Worm (Caenorhabditis elegans) whole organism, young adult: ENCODE results near the gene gtl-1.
A peak's percentile ranks its signal among the peaks of the same experiment; 100 is the strongest.

Experiments used
- B0035.1 ChIP-seq: sonication (generic microtip); optimal IDR thresholded peaks from 2 replicates; lab custom pipeline; 2016; ENCODE audit warnings: missing genetic modification characterization, mild to moderate bottlenecking, missing compliant biosample characterization, missing genotype, missing genetic modification reagents
- B0261.1 ChIP-seq: sonication (generic microtip); optimal IDR thresholded peaks from 2 replicates; lab custom pipeline; 2016; ENCODE audit warnings: mild to moderate bottlenecking, missing genetic modification characterization, moderate library complexity, missing compliant biosample characterization
- C17E4.6 ChIP-seq: fragments of 200-800 bp; sonication (Bioruptor generic); IDR thresholded peaks from 2 replicates; pipeline ENCODE4 v1.3.6; 2022; ENCODE audit warnings: missing genetic modification reagents, missing genetic modification characterization, missing compliant biosample characterization
- F52B5.7 ChIP-seq: sonication (generic microtip); optimal IDR thresholded peaks from 2 replicates; lab custom pipeline; 2016; ENCODE audit warnings: mild to moderate bottlenecking, missing genetic modification characterization, missing compliant biosample characterization
- K11D2.4 ChIP-seq: fragments of 200-800 bp; sonication (Bioruptor generic); IDR thresholded peaks from 2 replicates; pipeline ENCODE4 v1.3.6; 2022; ENCODE audit warnings: missing genetic modification reagents, missing genetic modification characterization, missing compliant biosample characterization
- K12H6.12 ChIP-seq: fragments of 200-800 bp; sonication (Bioruptor generic); optimal IDR thresholded peaks from 2 replicates; lab custom pipeline; 2018; ENCODE audit warnings: mild to moderate bottlenecking, missing genetic modification characterization, missing compliant biosample characterization
- Y53F4B.3 ChIP-seq: fragments of 200-800 bp; sonication (Bioruptor generic); IDR thresholded peaks from 2 replicates; pipeline ENCODE4 v1.3.6; 2022; ENCODE audit warnings: missing genetic modification reagents, missing genetic modification characterization, missing compliant biosample characterization
- Y95B8A.8 ChIP-seq: fragments of 200-800 bp; sonication (Bioruptor generic); IDR thresholded peaks from 2 replicates; pipeline ENCODE4 v1.3.6; 2022; ENCODE audit warnings: missing genetic modification reagents, missing genetic modification characterization, missing compliant biosample characterization
- ama-1 ChIP-seq, 3 experiments: fragments of 150-350 bp in 1 of 3; sonication (generic microtip) in 2 of 3; optimal IDR thresholded peaks; 2 replicates each; lab custom pipeline; 2014 to 2018; ENCODE audit warnings: missing biosample characterization in 2 of 3, missing genetic modification characterization in 2 of 3, missing genetic modification reagents in 2 of 3
- attf-6 ChIP-seq: fragments of 200-800 bp; sonication (Bioruptor generic); IDR thresholded peaks from 2 replicates; pipeline ENCODE4 v1.3.6; 2022; ENCODE audit warnings: missing genetic modification reagents, missing genetic modification characterization, missing compliant biosample characterization
- ccch-3 ChIP-seq: fragments of 200-800 bp; sonication (Bioruptor generic); optimal IDR thresholded peaks from 2 replicates; lab custom pipeline; 2018; ENCODE audit warnings: mild to moderate bottlenecking, missing genetic modification characterization, missing compliant biosample characterization
- cebp-1 ChIP-seq, 2 experiments: fragments of 200-800 bp in 1 of 2; sonication (Bioruptor generic) in 1 of 2; sonication (generic microtip) in 1 of 2; IDR thresholded peaks in 1 of 2; optimal IDR thresholded peaks in 1 of 2; 2 replicates each; pipeline versions ENCODE4 v1.3.6 to Lab custom; 2017 to 2022; ENCODE audit warnings: missing compliant biosample characterization in 2 of 2, missing genetic modification characterization in 2 of 2, mild to moderate bottlenecking in 1 of 2, missing genetic modification reagents in 1 of 2, moderate library complexity in 1 of 2
- cebp-2 ChIP-seq: fragments of 200-800 bp; sonication (Bioruptor generic); IDR thresholded peaks from 2 replicates; pipeline ENCODE4 v1.3.6; 2022; ENCODE audit warnings: missing genetic modification characterization, missing compliant biosample characterization
- ceh-27 ChIP-seq: fragments of 200-800 bp; sonication (Bioruptor generic); optimal IDR thresholded peaks from 2 replicates; lab custom pipeline; 2018; ENCODE audit warnings: mild to moderate bottlenecking, missing genetic modification characterization, moderate library complexity, missing compliant biosample characterization
- die-1 ChIP-seq: sonication (generic microtip); optimal IDR thresholded peaks from 2 replicates; lab custom pipeline; 2016; ENCODE audit warnings: missing genotype, mild to moderate bottlenecking, missing genetic modification characterization, missing compliant biosample characterization
- egl-18 ChIP-seq: fragments of 200-800 bp; sonication (Bioruptor generic); IDR thresholded peaks from 2 replicates; pipeline ENCODE4 v1.3.6; 2022; ENCODE audit warnings: missing genetic modification reagents, missing genetic modification characterization, missing compliant biosample characterization
- gei-17 ChIP-seq: fragments of 200-800 bp; sonication (Bioruptor generic); optimal IDR thresholded peaks from 2 replicates; lab custom pipeline; 2018; ENCODE audit warnings: mild to moderate bottlenecking, missing genetic modification characterization, missing compliant biosample characterization
- hmg-20 ChIP-seq: fragments of 200-800 bp; sonication (Bioruptor generic); IDR thresholded peaks from 2 replicates; pipeline ENCODE4 v1.3.6; 2022; ENCODE audit warnings: missing genetic modification reagents, missing genetic modification characterization, missing compliant biosample characterization
- hrde-1 ChIP-seq: sonication (generic microtip); optimal IDR thresholded peaks from 2 replicates; lab custom pipeline; 2016; ENCODE audit warnings: missing genetic modification characterization, mild to moderate bottlenecking, missing compliant biosample characterization, moderate library complexity, missing genotype, missing genetic modification reagents, borderline replicate concordance
- lag-1 ChIP-seq: fragments of 200-800 bp; sonication (Bioruptor generic); IDR thresholded peaks from 2 replicates; pipeline ENCODE4 v1.3.6; 2022; ENCODE audit warnings: missing genetic modification reagents, missing genetic modification characterization, missing compliant biosample characterization
- let-607 ChIP-seq, 2 experiments: fragments of 200-800 bp in 1 of 2; sonication (Bioruptor generic) in 1 of 2; sonication (generic microtip) in 1 of 2; optimal IDR thresholded peaks; 2 replicates each; lab custom pipeline; 2016 to 2018; ENCODE audit warnings: mild to moderate bottlenecking in 2 of 2, missing compliant biosample characterization in 2 of 2, missing genetic modification characterization in 2 of 2, moderate library complexity in 2 of 2, missing genotype in 1 of 2
- madf-8 ChIP-seq: fragments of 200-800 bp; sonication (Bioruptor generic); conservative IDR thresholded peaks from 2 replicates; pipeline ENCODE4 v1.3.6; 2022; ENCODE audit warnings: missing genetic modification reagents, missing genetic modification characterization, missing compliant biosample characterization
- nfya-1 ChIP-seq: sonication (generic microtip); optimal IDR thresholded peaks from 2 replicates; lab custom pipeline; 2017; ENCODE audit warnings: antibody characterized with exemption, missing compliant biosample characterization, missing genetic modification characterization, borderline replicate concordance; ENCODE audit not compliant: insufficient read depth
- nhr-80 ChIP-seq: sonication (generic microtip); optimal IDR thresholded peaks from 2 replicates; lab custom pipeline; 2016; ENCODE audit warnings: missing genetic modification characterization, missing compliant biosample characterization
- pha-4 ChIP-seq: fragments of 150-350 bp; sonication (generic microtip); optimal IDR thresholded peaks from 2 replicates; lab custom pipeline; 2014; ENCODE audit warnings: missing biosample characterization, missing genetic modification reagents, missing genetic modification characterization
- sdz-38 ChIP-seq: sonication (generic microtip); optimal IDR thresholded peaks from 2 replicates; lab custom pipeline; 2016; ENCODE audit warnings: missing genotype, missing genetic modification characterization, missing compliant biosample characterization
- snpc-3.4 ChIP-seq: sonication (generic microtip); optimal IDR thresholded peaks from 2 replicates; lab custom pipeline; 2017; ENCODE audit warnings: missing genetic modification characterization, mild to moderate bottlenecking, missing compliant biosample characterization, antibody characterized with exemption, moderate library complexity, missing genotype, missing genetic modification reagents
- snpc-4 ChIP-seq, 5 experiments: fragments of 150-350 bp in 1 of 5; sonication (generic microtip) in 4 of 5; optimal IDR thresholded peaks; 2 replicates each; lab custom pipeline; 2014 to 2018; ENCODE audit warnings: missing genetic modification characterization in 5 of 5, missing biosample characterization in 3 of 5, antibody characterized with exemption in 2 of 5, mild to moderate bottlenecking in 2 of 5, missing compliant biosample characterization in 2 of 5, missing genotype in 2 of 5, moderate library complexity in 2 of 5, missing genetic modification reagents in 1 of 5
- sptf-2 ChIP-seq: fragments of 200-800 bp; sonication (Bioruptor generic); optimal IDR thresholded peaks from 2 replicates; lab custom pipeline; 2018; ENCODE audit warnings: mild to moderate bottlenecking, missing genetic modification characterization, missing compliant biosample characterization
- tbp1 ChIP-seq: fragments of 200-800 bp; sonication (Bioruptor generic); optimal IDR thresholded peaks from 2 replicates; lab custom pipeline; 2018; ENCODE audit warnings: mild to moderate bottlenecking, missing genetic modification characterization, missing compliant biosample characterization
- tbx-9 ChIP-seq: sonication (generic microtip); optimal IDR thresholded peaks from 2 replicates; lab custom pipeline; 2016; ENCODE audit warnings: borderline replicate concordance, missing genetic modification characterization, inconsistent platforms, missing compliant biosample characterization
- tlf-1 ChIP-seq: fragments of 200-800 bp; sonication (Bioruptor generic); optimal IDR thresholded peaks from 2 replicates; lab custom pipeline; 2018; ENCODE audit warnings: mild to moderate bottlenecking, missing genetic modification characterization, missing compliant biosample characterization
- zfh-2 ChIP-seq: fragments of 200-800 bp; sonication (Bioruptor generic); conservative IDR thresholded peaks from 2 replicates; pipeline ENCODE4 v1.3.6; 2022; ENCODE audit warnings: missing genetic modification reagents, missing genetic modification characterization, missing compliant biosample characterization
- zim-3 ChIP-seq: sonication (generic microtip); optimal IDR thresholded peaks from 2 replicates; lab custom pipeline; 2017; ENCODE audit warnings: mild to moderate bottlenecking, missing genetic modification characterization, moderate library complexity, missing compliant biosample characterization
- ztf-25 ChIP-seq: fragments of 200-800 bp; sonication (Bioruptor generic); IDR thresholded peaks from 2 replicates; pipeline ENCODE4 v1.3.6; 2022; ENCODE audit warnings: missing genetic modification reagents, missing genetic modification characterization, missing compliant biosample characterization
- ztf-3 ChIP-seq: fragments of 200-800 bp; sonication (Bioruptor generic); optimal IDR thresholded peaks from 2 replicates; lab custom pipeline; 2018; ENCODE audit warnings: mild to moderate bottlenecking, missing genetic modification characterization, missing compliant biosample characterization
- ztf-6 ChIP-seq: fragments of 200-800 bp; sonication (Bioruptor generic); IDR thresholded peaks from 2 replicates; pipeline ENCODE4 v1.3.6; 2022; ENCODE audit warnings: missing genetic modification reagents, missing genetic modification characterization, missing compliant biosample characterization

gtl-1 gene

DNA sequence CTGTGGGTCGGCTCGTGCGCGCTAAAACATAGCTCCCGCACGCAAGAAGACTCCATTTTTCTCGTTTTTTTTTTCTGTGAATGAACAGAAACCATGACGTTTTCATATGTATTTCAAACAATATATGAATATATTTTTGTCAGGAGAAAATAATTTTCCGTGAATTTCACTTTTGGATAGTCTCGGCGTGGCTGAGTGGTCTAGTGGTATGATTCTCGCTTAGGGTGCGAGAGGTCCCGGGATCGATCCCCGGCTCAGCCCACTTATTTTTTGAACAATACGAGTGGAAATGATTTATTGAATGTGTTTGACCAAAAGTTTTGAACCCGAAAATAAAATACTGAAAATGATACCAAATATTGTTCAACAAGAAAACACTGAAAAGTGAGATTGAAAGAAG is 28.0 kb downstream of the gtl-1 start (continued):
- TF ChIP-seq hrde-1: no peak
- no peak for TF ChIP-seq die-1
- peak; percentile 79 for TF ChIP-seq tbp1 (GFP tag; lab: Kevin White, UChicago)
- no peak for TF ChIP-seq attf-6 (GFP tag; lab: Robert Waterston, UW)
- TF ChIP-seq ccch-3 (GFP tag; lab: Kevin White, UChicago): no peak
- TF ChIP-seq sdz-38 (tag; lab: Kevin White, UChicago): no peak
- no peak for TF ChIP-seq ama-1 (optimal IDR thresholded peaks at IDR 0.05; lab: Kevin White, UChicago)
- no peak for TF ChIP-seq ama-1 (GFP tag; optimal IDR thresholded peaks at IDR 0.05; lab: Kevin White, UChicago)
- TF ChIP-seq lag-1 (GFP tag; lab: Robert Waterston, UW): no peak

DNA sequence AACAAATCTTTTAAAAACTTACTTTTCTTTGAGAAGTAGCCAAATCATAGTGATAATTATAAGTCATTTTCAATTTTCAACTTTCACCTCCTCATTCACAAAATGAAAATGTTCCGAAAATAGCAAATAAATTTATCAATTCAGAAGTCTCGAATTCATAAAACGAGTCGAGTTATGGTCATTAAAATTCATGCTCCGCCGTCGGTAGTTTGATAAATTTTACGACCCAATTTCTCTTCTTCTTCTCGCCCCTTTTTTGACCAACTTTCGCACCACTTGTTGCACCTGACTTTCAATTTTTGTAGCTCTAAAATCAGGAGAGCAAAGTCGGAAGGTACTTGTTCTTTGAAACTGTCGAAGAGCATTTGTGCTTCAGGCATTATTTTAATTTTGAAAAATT is 29.3 kb downstream of the gtl-1 start, which contains the start of gene best-7:
Gene best-7, minus strand, starts transcription at position 239 of the 400 bp plus-strand sequence.
- TF ChIP-seq nhr-80: peak; percentile 29
- TF ChIP-seq C17E4.6 (GFP tag; lab: Robert Waterston, UW): no peak

DNA sequence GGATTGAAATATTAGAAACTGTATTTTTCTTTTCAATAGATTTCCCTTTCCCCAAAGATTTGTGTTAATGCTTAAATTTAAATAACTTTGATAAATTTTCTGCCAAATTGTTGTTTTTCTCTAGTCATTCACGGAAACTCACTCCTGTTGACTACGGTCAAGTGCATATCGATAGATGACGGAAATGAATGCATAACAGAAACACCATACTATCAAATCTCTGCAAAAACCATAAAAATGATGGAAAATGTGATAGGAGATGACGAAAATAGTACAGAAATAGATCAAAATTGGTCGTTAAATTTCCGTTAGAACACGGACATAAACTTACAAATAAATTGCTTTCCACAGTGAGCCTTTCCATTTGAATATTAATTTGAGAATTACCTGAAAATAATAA is 30.3 kb downstream of the gtl-1 start:
- TF ChIP-seq pha-4 (tag; lab: Kevin White, UChicago): no peak
- no peak for TF ChIP-seq sptf-2 (GFP tag; lab: Kevin White, UChicago)
- no peak for TF ChIP-seq K12H6.12 (tag; lab: Kevin White, UChicago)
- TF ChIP-seq gei-17 (GFP tag; lab: Kevin White, UChicago): no peak
- TF ChIP-seq Y53F4B.3: no peak
- no peak for TF ChIP-seq ztf-25
- TF ChIP-seq K11D2.4 (GFP tag; lab: Robert Waterston, UW): no peak
- TF ChIP-seq hmg-20 (GFP tag; lab: Robert Waterston, UW): no peak
- no peak for TF ChIP-seq zim-3
- TF ChIP-seq Y95B8A.8 (GFP tag; lab: Robert Waterston, UW): no peak
- no peak for TF ChIP-seq ztf-3 (GFP tag; lab: Kevin White, UChicago)
- no peak for TF ChIP-seq B0261.1 (tag; lab: Kevin White, UChicago)
- no peak for TF ChIP-seq let-607 (tag; optimal IDR thresholded peaks at IDR 0.05; lab: Kevin White, UChicago)
- no peak for TF ChIP-seq cebp-1 (GFP tag; IDR thresholded peaks at IDR 0.05; lab: Robert Waterston, UW)
- TF ChIP-seq cebp-1 (tag; optimal IDR thresholded peaks at IDR 0.05; lab: Kevin White, UChicago): no peak
- no peak for TF ChIP-seq egl-18 (GFP tag; lab: Robert Waterston, UW)
- TF ChIP-seq nfya-1 (tag; lab: Kevin White, UChicago): no peak
- TF ChIP-seq F52B5.7 (tag; lab: Kevin White, UChicago): no peak
- no peak for TF ChIP-seq cebp-2
- no peak for TF ChIP-seq tlf-1

DNA sequence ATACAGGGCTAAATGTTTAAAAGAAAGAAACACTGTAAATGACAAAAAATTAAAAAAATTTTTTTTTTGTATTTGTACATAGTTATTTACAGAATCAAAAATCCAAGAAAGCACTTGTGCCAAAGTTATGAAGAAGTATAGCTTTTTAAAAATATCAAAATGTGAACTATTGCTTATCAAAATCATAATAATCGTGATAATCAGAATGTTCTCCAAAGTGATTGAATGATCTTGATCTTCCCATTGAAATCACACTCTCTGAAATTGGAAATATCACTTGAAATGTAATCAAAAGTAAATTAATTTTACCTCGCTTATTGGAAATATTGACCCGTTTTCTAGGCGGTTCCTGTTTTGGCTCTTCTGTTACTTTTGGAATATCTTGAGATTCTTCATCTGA is 32.8 kb downstream of the gtl-1 start:
- TF ChIP-seq B0035.1 (tag; lab: Kevin White, UChicago): no peak
- TF ChIP-seq snpc-4 (GFP tag; optimal IDR thresholded peaks at IDR 0.05; lab: Kevin White, UChicago): no peak
- TF ChIP-seq snpc-4 (tag; optimal IDR thresholded peaks at IDR 0.05; lab: Kevin White, UChicago): no peak
- TF ChIP-seq tbx-9: no peak
- no peak for TF ChIP-seq ceh-27 (GFP tag; lab: Kevin White, UChicago)
- TF ChIP-seq ztf-6 (GFP tag; lab: Robert Waterston, UW): no peak
- no peak for TF ChIP-seq madf-8 (GFP tag; lab: Robert Waterston, UW)
- no peak for TF ChIP-seq zfh-2 (GFP tag; lab: Robert Waterston, UW)
- TF ChIP-seq ztf-3 (GFP tag; lab: Kevin White, UChicago): no peak
- TF ChIP-seq snpc-3.4 (tag; lab: Kevin White, UChicago): no peak
- TF ChIP-seq B0261.1 (tag; lab: Kevin White, UChicago): no peak
- TF ChIP-seq, all 124 proteins: peak for 0
